Worm (Caenorhabditis elegans) whole organism, early embryonic: ENCODE data around the gene F23D12.3.

ENCODE experiments used
- B0310.2 ChIP-seq: sonication (generic microtip); optimal IDR thresholded peaks from 2 replicates; lab custom pipeline; 2016; ENCODE audit warnings: mild to moderate bottlenecking, missing genetic modification characterization, missing compliant biosample characterization
- F13C5.2 ChIP-seq: sonication (generic microtip); optimal IDR thresholded peaks from 2 replicates; lab custom pipeline; 2017; ENCODE audit warnings: mild to moderate bottlenecking, missing genetic modification characterization, inconsistent platforms, missing compliant biosample characterization
- ama-1 ChIP-seq: fragments of 150-350 bp; optimal IDR thresholded peaks from 2 replicates; lab custom pipeline; 2014
- hmg-4 ChIP-seq: fragments of 200-800 bp; sonication (Bioruptor generic); optimal IDR thresholded peaks from 2 replicates; lab custom pipeline; 2018; ENCODE audit warnings: mild to moderate bottlenecking, missing genetic modification characterization, missing compliant biosample characterization
- hnd-1 ChIP-seq: sonication (generic microtip); optimal IDR thresholded peaks from 2 replicates; lab custom pipeline; 2016; ENCODE audit warnings: missing genetic modification characterization, missing compliant biosample characterization
- sea-1 ChIP-seq: fragments of 200-800 bp; sonication (Bioruptor generic); conservative IDR thresholded peaks from 2 replicates; pipeline ENCODE4 v1.3.6; 2022; ENCODE audit warnings: missing genetic modification characterization, missing compliant biosample characterization
- tra-4 ChIP-seq: sonication (generic microtip); optimal IDR thresholded peaks from 2 replicates; lab custom pipeline; 2017; ENCODE audit warnings: missing genetic modification characterization, missing compliant biosample characterization

- TF ChIP-seq ama-1 (lab: Kevin White, UChicago): no peak
- no peak for TF ChIP-seq sea-1 (GFP tag; lab: Robert Waterston, UW)
- no peak for TF ChIP-seq tra-4 (tag; lab: Kevin White, UChicago)
- TF ChIP-seq hmg-4 (GFP tag; lab: Kevin White, UChicago): no peak
- TF ChIP-seq F13C5.2 (tag; lab: Kevin White, UChicago): no peak
- TF ChIP-seq hnd-1: no peak
- TF ChIP-seq B0310.2: no peak
Observed at ce11 chrX:14428052-14428451, 14.4 kb upstream of the F23D12.3 start, which contains the start of gene F23D12.1.
